Worm (Caenorhabditis elegans) whole organism, L2 larva: ENCODE data around the gene fbxa-158.
"Not testable (repeated sequence)": the region's sequence is repeated elsewhere in the genome, so short reads cannot be mapped to it uniquely, and the experiment has no call there.

Experiments
- ZK546.5 ChIP-seq: sonication (generic microtip); optimal IDR thresholded peaks from 2 replicates; lab custom pipeline; 2017; ENCODE audit warnings: missing biosample characterization, missing genetic modification characterization
- alr-1 ChIP-seq: fragments of 150-350 bp; optimal IDR thresholded peaks from 2 replicates; lab custom pipeline; 2014; ENCODE audit warnings: missing biosample characterization, missing genetic modification characterization
- aly-2 ChIP-seq: fragments of 150-350 bp; optimal IDR thresholded peaks from 2 replicates; lab custom pipeline; 2014; ENCODE audit warnings: missing biosample characterization, missing genetic modification characterization
- ama-1 ChIP-seq: fragments of 150-350 bp; optimal IDR thresholded peaks from 2 replicates; lab custom pipeline; 2018; ENCODE audit warnings: inconsistent platforms
- blmp-1 ChIP-seq: sonication (generic microtip); optimal IDR thresholded peaks from 2 replicates; lab custom pipeline; 2017; ENCODE audit warnings: missing genetic modification characterization, mild to moderate bottlenecking, missing compliant biosample characterization, antibody characterized with exemption, moderate library complexity; ENCODE audit not compliant: insufficient read depth
- ceh-16 ChIP-seq: fragments of 150-350 bp; optimal IDR thresholded peaks from 2 replicates; lab custom pipeline; 2014; ENCODE audit warnings: missing biosample characterization, missing genetic modification characterization
- ceh-82 ChIP-seq: fragments of 150-350 bp; optimal IDR thresholded peaks from 2 replicates; lab custom pipeline; 2014; ENCODE audit warnings: missing biosample characterization, missing genetic modification characterization
- dmd-4 ChIP-seq: sonication (generic microtip); optimal IDR thresholded peaks from 2 replicates; lab custom pipeline; 2017; ENCODE audit warnings: missing biosample characterization, missing genetic modification characterization
- egl-27 ChIP-seq: sonication (generic microtip); optimal IDR thresholded peaks from 3 replicates; lab custom pipeline; 2017; ENCODE audit warnings: missing biosample characterization, missing genetic modification reagents, missing genetic modification characterization
- elt-1 ChIP-seq: fragments of 150-350 bp; optimal IDR thresholded peaks from 2 replicates; lab custom pipeline; 2014; ENCODE audit warnings: missing biosample characterization, missing genetic modification characterization
- fos-1 ChIP-seq: fragments of 150-350 bp; optimal IDR thresholded peaks from 2 replicates; lab custom pipeline; 2014; ENCODE audit warnings: missing biosample characterization, missing genetic modification characterization
- gmeb-1 ChIP-seq: fragments of 150-350 bp; optimal IDR thresholded peaks from 2 replicates; lab custom pipeline; 2014; ENCODE audit warnings: missing biosample characterization, missing genetic modification characterization
- mab-5 ChIP-seq: fragments of 150-350 bp; optimal IDR thresholded peaks from 2 replicates; lab custom pipeline; 2014; ENCODE audit warnings: missing biosample characterization, missing genetic modification characterization
- mbf-1 ChIP-seq: sonication (generic microtip); optimal IDR thresholded peaks from 2 replicates; lab custom pipeline; 2017; ENCODE audit warnings: missing biosample characterization, missing genetic modification characterization
- nhr-10 ChIP-seq: sonication (generic microtip); optimal IDR thresholded peaks from 2 replicates; lab custom pipeline; 2017; ENCODE audit warnings: missing biosample characterization, missing genetic modification characterization
- nhr-11 ChIP-seq: fragments of 150-350 bp; optimal IDR thresholded peaks from 2 replicates; lab custom pipeline; 2014; ENCODE audit warnings: missing biosample characterization, missing genetic modification characterization
- nhr-12 ChIP-seq: fragments of 150-350 bp; optimal IDR thresholded peaks from 2 replicates; lab custom pipeline; 2014; ENCODE audit warnings: missing biosample characterization, missing genetic modification characterization
- nhr-129 ChIP-seq: fragments of 150-350 bp; optimal IDR thresholded peaks from 2 replicates; lab custom pipeline; 2014; ENCODE audit warnings: missing biosample characterization, missing genetic modification characterization
- nhr-21 ChIP-seq: fragments of 150-350 bp; optimal IDR thresholded peaks from 2 replicates; lab custom pipeline; 2014; ENCODE audit warnings: missing biosample characterization, missing genetic modification characterization
- nhr-23 ChIP-seq: fragments of 150-350 bp; optimal IDR thresholded peaks from 2 replicates; lab custom pipeline; 2014; ENCODE audit warnings: missing biosample characterization, missing genetic modification reagents, missing genetic modification characterization
- nhr-25 ChIP-seq: fragments of 150-350 bp; sonication (generic microtip); optimal IDR thresholded peaks from 3 replicates; lab custom pipeline; 2014; ENCODE audit warnings: missing biosample characterization, missing genetic modification characterization
- nhr-6 ChIP-seq: fragments of 150-350 bp; optimal IDR thresholded peaks from 2 replicates; lab custom pipeline; 2014; ENCODE audit warnings: missing biosample characterization, missing genetic modification characterization
- peb-1 ChIP-seq: fragments of 150-350 bp; optimal IDR thresholded peaks from 2 replicates; lab custom pipeline; 2014; ENCODE audit warnings: missing biosample characterization, missing genetic modification characterization
- sem-4 ChIP-seq: fragments of 150-350 bp; optimal IDR thresholded peaks from 2 replicates; lab custom pipeline; 2014; ENCODE audit warnings: missing biosample characterization, missing genetic modification reagents, missing genetic modification characterization
- skn-1 ChIP-seq: sonication (generic microtip); optimal IDR thresholded peaks from 2 replicates; lab custom pipeline; 2017; ENCODE audit warnings: missing biosample characterization, missing genetic modification characterization
- sma-3 ChIP-seq: sonication (generic microtip); optimal IDR thresholded peaks from 2 replicates; lab custom pipeline; 2016; ENCODE audit warnings: missing genetic modification reagents, missing genetic modification characterization, missing compliant biosample characterization
- snpc-4 ChIP-seq: fragments of 150-350 bp; optimal IDR thresholded peaks from 2 replicates; lab custom pipeline; 2014; ENCODE audit warnings: missing biosample characterization, missing genetic modification characterization
- zag-1 ChIP-seq: fragments of 150-350 bp; optimal IDR thresholded peaks from 2 replicates; lab custom pipeline; 2014; ENCODE audit warnings: missing biosample characterization, missing genetic modification characterization
- ztf-11 ChIP-seq: sonication (generic microtip); optimal IDR thresholded peaks from 2 replicates; lab custom pipeline; 2017; ENCODE audit warnings: missing biosample characterization, missing genetic modification characterization
- ztf-4 ChIP-seq: fragments of 150-350 bp; optimal IDR thresholded peaks from 2 replicates; lab custom pipeline; 2014; ENCODE audit warnings: missing biosample characterization, missing genetic modification characterization

fbxa-158 gene

DNA sequence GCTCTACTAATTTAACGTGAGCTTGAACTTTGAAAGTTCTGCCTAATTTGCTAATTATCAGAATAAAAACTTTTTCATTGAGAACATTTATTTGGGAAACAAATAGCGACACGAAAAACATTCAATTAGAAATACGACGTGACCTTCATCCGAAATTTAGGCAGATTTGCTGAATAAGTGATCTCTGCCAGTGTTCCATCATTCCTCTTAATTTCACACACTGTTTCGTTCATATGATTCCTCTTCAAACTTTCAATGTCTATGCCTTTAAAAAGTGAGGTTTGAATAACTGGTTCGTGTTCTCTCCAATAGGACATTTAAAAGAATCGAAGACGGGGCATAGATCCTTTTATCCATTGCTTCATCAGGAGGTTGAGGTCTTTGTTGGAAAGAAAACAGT, 29.4 kb upstream of the fbxa-158 start, which contains the start of gene fbxb-20:
Gene fbxb-20, minus strand, starts transcription at position 101 of the 400 bp plus-strand sequence.
- no peak for TF ChIP-seq nhr-6 (tag; lab: Kevin White, UChicago)

DNA sequence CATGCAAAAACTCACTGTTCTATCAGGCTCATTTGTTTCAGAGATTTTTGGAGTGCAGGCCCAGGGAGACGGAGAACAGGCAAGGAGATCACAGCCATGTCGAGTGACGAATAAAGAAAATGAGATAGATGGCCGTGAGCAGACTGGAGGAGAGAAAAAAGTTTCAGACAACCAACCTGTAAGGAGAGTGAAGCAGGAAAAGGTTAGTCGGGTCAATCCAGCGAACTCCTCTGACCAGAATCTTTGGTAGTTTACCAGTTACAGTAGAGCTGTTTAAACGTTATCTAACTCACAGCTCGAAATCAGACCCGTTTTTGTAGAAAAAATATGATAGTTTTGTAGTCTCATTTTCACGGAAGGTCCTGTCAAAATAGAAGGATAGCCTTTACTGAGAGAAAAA, 27.7 kb upstream of the fbxa-158 start, which contains the start of gene fbxb-21:
Gene fbxb-21, minus strand, starts transcription at position 101 of the 400 bp plus-strand sequence.
- no peak for TF ChIP-seq snpc-4 (tag; lab: Kevin White, UChicago)
- no peak for TF ChIP-seq sma-3 (GFP tag; lab: Kevin White, UChicago)
- no peak for TF ChIP-seq zag-1 (tag; lab: Kevin White, UChicago)
- no peak for TF ChIP-seq skn-1
- no peak for TF ChIP-seq nhr-12 (tag; lab: Kevin White, UChicago)
- no peak for TF ChIP-seq egl-27 (tag; lab: Kevin White, UChicago)
- TF ChIP-seq mbf-1 (tag; lab: Kevin White, UChicago) = no peak
- no peak for TF ChIP-seq ama-1 (lab: Kevin White, UChicago)

DNA sequence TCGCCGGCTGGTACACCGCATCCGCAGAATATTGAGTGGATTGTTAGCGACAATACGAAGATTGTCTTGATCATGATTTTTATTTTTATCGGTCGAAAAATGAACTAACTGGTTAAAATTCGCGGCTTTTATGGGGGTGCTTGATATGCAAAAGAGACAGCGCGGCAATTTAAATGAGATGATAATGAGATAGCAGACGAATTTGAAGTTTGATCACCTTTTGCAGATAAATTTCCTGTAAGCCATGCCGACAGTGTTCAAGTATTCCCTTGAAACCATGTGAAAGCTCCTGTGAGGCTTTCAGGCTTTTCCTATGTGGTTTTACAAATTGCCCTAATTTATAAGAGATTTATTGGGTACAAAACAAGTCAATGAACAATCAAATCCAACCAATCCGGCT, 25.1 kb upstream of the fbxa-158 start, which contains the start of gene ZC204.17:
Gene ZC204.17, minus strand, starts transcription at position 101 of the 400 bp plus-strand sequence.
- no peak for TF ChIP-seq gmeb-1 (tag; lab: Kevin White, UChicago)
- no peak for TF ChIP-seq elt-1 (tag; lab: Kevin White, UChicago)

DNA sequence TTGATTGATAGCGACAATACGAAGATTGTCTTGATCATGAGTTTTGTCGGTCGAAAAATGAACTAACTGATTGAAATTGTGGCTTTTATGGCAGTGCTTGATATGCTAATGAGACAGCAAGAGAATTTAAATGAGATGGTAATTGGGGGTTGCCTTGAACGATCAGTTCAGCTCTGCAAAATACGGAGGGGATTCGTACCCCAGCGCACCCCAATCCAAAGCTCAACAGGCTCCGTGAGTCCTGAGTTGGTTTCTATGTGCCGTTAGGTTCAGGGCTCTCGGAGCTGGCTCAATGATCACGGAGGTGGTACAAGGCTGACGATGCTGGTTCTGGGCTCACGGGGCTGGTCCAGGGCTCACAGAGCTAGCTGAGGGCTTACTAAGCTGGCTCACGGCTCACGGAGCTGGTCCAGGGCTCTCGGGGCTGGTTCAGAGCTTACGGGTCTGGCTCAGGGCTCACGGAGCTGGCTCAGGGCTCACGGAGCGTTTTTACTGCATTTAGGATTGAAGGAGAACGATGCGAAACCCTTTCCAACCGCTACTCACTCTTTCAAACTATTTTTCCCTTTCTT, 23.8 kb upstream of the fbxa-158 start, which contains the start of gene ZC204.6:
Gene ZC204.6, minus strand, starts transcription at position 51 of the 572 bp plus-strand sequence.
- TF ChIP-seq aly-2 (no peak), egl-27 (tag; lab: Kevin White, UChicago) (no peak), nhr-11 (tag; lab: Kevin White, UChicago) (no peak), zag-1 (tag; lab: Kevin White, UChicago) (no peak), nhr-129 (no peak), nhr-25 (tag; lab: Kevin White, UChicago) (no peak), blmp-1 (tag; lab: Kevin White, UChicago) (no peak), nhr-23 (no peak), ztf-11 (tag; lab: Kevin White, UChicago) (no peak), mab-5 (tag; lab: Kevin White, UChicago) (no peak), ZK546.5 (no peak), dmd-4 (tag; lab: Kevin White, UChicago) (no peak), peb-1 (no peak), alr-1 (tag; lab: Kevin White, UChicago) (no peak), nhr-21 (tag; lab: Kevin White, UChicago) (no peak)
- TF ChIP-seq, all 48 proteins: peak for 0

DNA sequence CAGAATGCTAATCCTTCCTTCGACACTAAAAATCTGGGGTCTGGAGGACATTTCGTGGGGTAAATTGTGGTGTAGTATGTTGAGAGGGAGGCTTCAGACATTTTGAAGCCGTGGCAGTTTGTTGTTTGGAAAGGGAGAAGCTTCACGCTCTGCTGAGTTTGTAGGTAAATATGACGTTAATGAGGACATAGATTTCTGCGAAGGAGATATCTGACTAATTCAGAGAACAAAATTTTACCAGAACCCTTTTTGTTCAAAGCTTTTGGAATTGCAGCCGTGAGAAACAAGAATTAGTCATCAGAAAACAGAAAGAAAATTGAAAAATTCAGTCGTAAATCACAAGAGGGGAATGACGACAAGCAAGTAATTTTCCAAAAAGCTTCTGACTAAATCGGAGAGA, 19.4 kb upstream of the fbxa-158 start, which contains the start of gene srh-72:
Gene srh-72, minus strand, starts transcription at position 101 of the 400 bp plus-strand sequence.
- no peak for TF ChIP-seq ceh-16 (tag; lab: Kevin White, UChicago)
- TF ChIP-seq sem-4 (tag; lab: Kevin White, UChicago) = no peak
- TF ChIP-seq nhr-129 = no peak
- no peak for TF ChIP-seq nhr-23

DNA sequence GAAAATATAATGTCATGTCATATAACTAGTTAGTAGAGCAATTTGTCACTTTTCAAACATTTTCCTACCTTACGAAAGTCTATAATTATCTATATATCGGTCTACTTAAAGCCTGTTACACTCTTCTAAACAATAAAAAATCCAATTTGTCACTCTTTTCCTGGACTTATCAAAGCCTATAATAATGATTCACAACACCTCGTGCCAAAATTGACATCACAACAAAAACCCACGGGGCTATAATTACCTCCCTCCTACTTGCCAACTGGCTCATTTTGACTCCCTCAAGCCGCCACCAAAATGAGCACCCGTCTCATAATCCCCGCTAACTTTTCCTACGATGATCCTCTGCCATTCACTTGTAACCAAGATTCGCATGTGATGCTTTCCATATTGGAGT, 15.3 kb upstream of the fbxa-158 start, which contains the start of gene srg-20:
Gene srg-20, plus strand, starts transcription at position 301 of the 400 bp plus-strand sequence.
- not testable (repeated sequence) for TF ChIP-seq ceh-82; ztf-4 (tag; lab: Kevin White, UChicago); nhr-11 (tag; lab: Kevin White, UChicago)

DNA sequence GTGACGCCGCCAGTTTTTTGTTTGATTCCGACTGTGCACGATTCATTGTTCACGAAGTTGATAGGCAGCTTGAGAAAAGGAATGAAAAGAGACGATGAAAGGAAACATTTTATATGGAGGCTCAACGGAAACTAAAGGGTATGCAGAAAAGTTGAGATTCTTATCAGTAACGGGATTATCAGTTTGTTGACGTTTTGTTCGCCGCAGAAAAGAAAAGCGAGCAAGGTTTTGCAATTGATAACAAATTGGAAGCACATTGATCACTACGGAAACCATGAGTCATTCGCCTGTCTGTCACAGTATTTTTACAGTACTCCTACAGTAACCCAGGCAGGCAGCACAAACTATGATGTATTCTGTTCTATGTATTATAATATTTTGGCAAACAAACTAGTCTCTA, 14.9 kb upstream of the fbxa-158 start:
- TF ChIP-seq nhr-10 = no peak
- TF ChIP-seq fos-1 = peak; percentile 41
